Fruit fly (Drosophila melanogaster) whole organism, embryonic: ENCODE measurements around the gene CG14352.
A peak's percentile ranks its signal among the peaks of the same experiment; 100 is the strongest.

Experiments used
- Ada2b ChIP-seq: fragments of 200-800 bp; sonication (Bioruptor generic); IDR thresholded peaks from 2 replicates; pipeline ENCODE4 v1.3.6; 2022; ENCODE audit warnings: missing biosample characterization, missing genetic modification characterization
- B-H2 ChIP-seq: fragments of 200-800 bp; sonication (Bioruptor generic); optimal IDR thresholded peaks from 2 replicates; lab custom pipeline; 2018; ENCODE audit warnings: missing biosample characterization, mild to moderate bottlenecking, missing genetic modification characterization
- CG11093 ChIP-seq: fragments of 200-800 bp; sonication (Bioruptor generic); IDR thresholded peaks from 3 replicates; pipeline ENCODE4 v1.3.6; 2022; ENCODE audit warnings: missing biosample characterization, missing genetic modification characterization
- CG11456 ChIP-seq: fragments of 200-800 bp; sonication (Bioruptor generic); IDR thresholded peaks from 3 replicates; pipeline ENCODE4 v1.3.6; 2022; ENCODE audit warnings: missing biosample characterization, missing genetic modification characterization
- CG11504 ChIP-seq: fragments of 200-800 bp; sonication (Bioruptor generic); optimal IDR thresholded peaks from 3 replicates; lab custom pipeline; 2019; ENCODE audit warnings: missing biosample characterization, mild to moderate bottlenecking, missing genetic modification characterization, moderate library complexity
- CG12071 ChIP-seq: fragments of 200-800 bp; sonication (Bioruptor generic); optimal IDR thresholded peaks from 3 replicates; lab custom pipeline; 2018; ENCODE audit warnings: missing biosample characterization, mild to moderate bottlenecking, missing genetic modification characterization
- CG12769 ChIP-seq: fragments of 200-800 bp; sonication (Bioruptor generic); optimal IDR thresholded peaks from 2 replicates; lab custom pipeline; 2019; ENCODE audit warnings: missing biosample characterization, mild to moderate bottlenecking, missing genetic modification characterization, moderate library complexity
- CG13624 ChIP-seq: fragments of 200-800 bp; sonication (Bioruptor generic); optimal IDR thresholded peaks from 2 replicates; lab custom pipeline; 2016; ENCODE audit warnings: missing biosample characterization, missing genetic modification characterization
- CG14441 ChIP-seq: fragments of 200-800 bp; sonication (Bioruptor generic); IDR thresholded peaks from 2 replicates; pipeline ENCODE4 v1.3.6; 2022; ENCODE audit warnings: missing biosample characterization, missing genetic modification characterization
- CG17359 ChIP-seq: fragments of 200-800 bp; sonication (Bioruptor generic); optimal IDR thresholded peaks from 3 replicates; lab custom pipeline; 2018; ENCODE audit warnings: missing biosample characterization, mild to moderate bottlenecking, missing genetic modification characterization, moderate library complexity
- CG18262 ChIP-seq: fragments of 200-800 bp; optimal IDR thresholded peaks from 3 replicates; lab custom pipeline; 2019; ENCODE audit warnings: missing biosample characterization, mild to moderate bottlenecking, missing genetic modification characterization, moderate library complexity
- CG1832 ChIP-seq: fragments of 200-800 bp; sonication (Bioruptor generic); optimal IDR thresholded peaks from 2 replicates; lab custom pipeline; 2017; ENCODE audit warnings: missing biosample characterization, mild to moderate bottlenecking, missing genetic modification characterization, inconsistent platforms
- CG2889 ChIP-seq: fragments of 200-800 bp; sonication (Bioruptor generic); IDR thresholded peaks from 3 replicates; pipeline ENCODE4 v1.3.6; 2022; ENCODE audit warnings: missing biosample characterization, missing genetic modification characterization
- CG32767 ChIP-seq: fragments of 200-800 bp; sonication (Bioruptor generic); IDR thresholded peaks from 2 replicates; pipeline ENCODE4 v1.3.6; 2022; ENCODE audit warnings: missing biosample characterization, missing genetic modification characterization
- CG33213 ChIP-seq: fragments of 200-800 bp; sonication (Bioruptor generic); optimal IDR thresholded peaks from 3 replicates; lab custom pipeline; 2016; ENCODE audit warnings: missing biosample characterization, missing genetic modification characterization
- CG5953 ChIP-seq: fragments of 200-800 bp; sonication (Bioruptor generic); IDR thresholded peaks from 2 replicates; pipeline ENCODE4 v1.3.6; 2022; ENCODE audit warnings: missing biosample characterization, missing genetic modification characterization
- CkIIα-i1 ChIP-seq: fragments of 200-800 bp; sonication (Bioruptor generic); IDR thresholded peaks from 2 replicates; pipeline ENCODE4 v1.3.6; 2022; ENCODE audit warnings: missing biosample characterization, missing genetic modification characterization
- Deaf1 ChIP-seq: fragments of 200-800 bp; optimal IDR thresholded peaks from 3 replicates; lab custom pipeline; 2019; ENCODE audit warnings: missing biosample characterization, mild to moderate bottlenecking, missing genetic modification characterization, moderate library complexity
- Dek ChIP-seq: fragments of 200-800 bp; sonication (Bioruptor generic); optimal IDR thresholded peaks from 3 replicates; lab custom pipeline; 2019; ENCODE audit warnings: missing biosample characterization, mild to moderate bottlenecking, missing genetic modification characterization, moderate library complexity
- HHEX ChIP-seq: fragments of 200-800 bp; sonication (Bioruptor generic); optimal IDR thresholded peaks from 3 replicates; lab custom pipeline; 2017; ENCODE audit warnings: missing biosample characterization, mild to moderate bottlenecking, missing genetic modification characterization, missing genetic modification reagents
- Hey ChIP-seq: fragments of 200-800 bp; sonication (Bioruptor generic); optimal IDR thresholded peaks from 3 replicates; lab custom pipeline; 2018; ENCODE audit warnings: missing biosample characterization, mild to moderate bottlenecking, missing genetic modification characterization
- Hr51 ChIP-seq, 2 experiments: fragments of 200-800 bp; sonication (Bioruptor generic); optimal IDR thresholded peaks; 2 replicates in 1 of 2; 3 replicates in 1 of 2; lab custom pipeline; 2016 to 2018; ENCODE audit warnings: missing biosample characterization in 2 of 2, missing genetic modification characterization in 2 of 2, mild to moderate bottlenecking in 1 of 2, moderate library complexity in 1 of 2
- Jarid2 ChIP-seq: fragments of 200-800 bp; sonication (Bioruptor generic); optimal IDR thresholded peaks from 3 replicates; lab custom pipeline; 2017; ENCODE audit warnings: mild to moderate bottlenecking, missing biosample characterization, missing genetic modification reagents, missing genetic modification characterization
- MTF-1 ChIP-seq: fragments of 200-800 bp; sonication (Bioruptor generic); optimal IDR thresholded peaks from 2 replicates; lab custom pipeline; 2018; ENCODE audit warnings: missing biosample characterization, mild to moderate bottlenecking, missing genetic modification characterization, borderline replicate concordance
- Med ChIP-seq: fragments of 200-800 bp; sonication (Bioruptor generic); peaks from one replicate; lab custom pipeline; 2016; ENCODE audit warnings: missing biosample characterization, missing genetic modification characterization, mild to moderate bottlenecking, inconsistent platforms, moderate library complexity
- Meics ChIP-seq: fragments of 200-800 bp; sonication (Bioruptor generic); optimal IDR thresholded peaks from 2 replicates; lab custom pipeline; 2017; ENCODE audit warnings: missing biosample characterization, mild to moderate bottlenecking, missing genetic modification characterization
- Myb ChIP-seq: fragments of 200-800 bp; sonication (Bioruptor generic); optimal IDR thresholded peaks from 2 replicates; lab custom pipeline; 2016; ENCODE audit warnings: missing biosample characterization, missing genetic modification characterization
- Nf-YC ChIP-seq: fragments of 200-800 bp; optimal IDR thresholded peaks from 3 replicates; lab custom pipeline; 2019; ENCODE audit warnings: missing biosample characterization, mild to moderate bottlenecking, missing genetic modification characterization, moderate library complexity
- NfI ChIP-seq: fragments of 200-800 bp; sonication (Bioruptor generic); optimal IDR thresholded peaks from 3 replicates; lab custom pipeline; 2018; ENCODE audit warnings: missing biosample characterization, mild to moderate bottlenecking, missing genetic modification characterization, moderate library complexity
- Oaz ChIP-seq: fragments of 200-800 bp; sonication (Bioruptor generic); IDR thresholded peaks from 2 replicates; pipeline ENCODE4 v1.3.6; 2022; ENCODE audit warnings: missing biosample characterization, missing genetic modification characterization
- Stat92E ChIP-seq, 3 experiments: fragments of >200 bp in 2 of 3; fragments of 200-800 bp in 1 of 3; sonication (Bioruptor generic) in 1 of 3; optimal IDR thresholded peaks; 2 replicates each; lab custom pipeline; 2017 to 2019; ENCODE audit warnings: missing biosample characterization in 3 of 3, missing genetic modification characterization in 3 of 3, mild to moderate bottlenecking in 1 of 3, moderate library complexity in 1 of 3
- Trl ChIP-seq, 3 experiments: fragments of >200 bp in 2 of 3; fragments of 200-800 bp in 1 of 3; sonication (Bioruptor generic) in 1 of 3; optimal IDR thresholded peaks; 2 replicates in 1 of 3; 3 replicates in 2 of 3; lab custom pipeline; 2016 to 2017; ENCODE audit warnings: missing biosample characterization in 1 of 3, missing genetic modification characterization in 1 of 3
- ara ChIP-seq: fragments of 200-800 bp; sonication (Bioruptor generic); IDR thresholded peaks from 2 replicates; pipeline ENCODE4 v1.3.6; 2022; ENCODE audit warnings: missing biosample characterization, missing genetic modification characterization
- ash1 ChIP-seq: fragments of 200-800 bp; sonication (Bioruptor generic); optimal IDR thresholded peaks from 2 replicates; lab custom pipeline; 2018; ENCODE audit warnings: missing biosample characterization, mild to moderate bottlenecking, missing genetic modification characterization
- az2 ChIP-seq: fragments of 200-800 bp; sonication (Bioruptor generic); optimal IDR thresholded peaks from 3 replicates; lab custom pipeline; 2016; ENCODE audit warnings: missing biosample characterization, missing genetic modification characterization
- chinmo ChIP-seq: fragments of 200-800 bp; sonication (Bioruptor generic); IDR thresholded peaks from 4 replicates; pipeline ENCODE4 v1.3.6; 2022; ENCODE audit warnings: missing biosample characterization, missing genetic modification characterization; ENCODE audit not compliant: partially characterized antibody
- ci ChIP-seq: fragments of 200-800 bp; sonication (Bioruptor generic); IDR thresholded peaks from 3 replicates; pipeline ENCODE4 v1.3.6; 2022; ENCODE audit warnings: missing biosample characterization, missing genetic modification characterization
- cwo ChIP-seq: fragments of 200-800 bp; sonication (Bioruptor generic); optimal IDR thresholded peaks from 3 replicates; lab custom pipeline; 2017; ENCODE audit warnings: missing biosample characterization, missing genetic modification characterization, mild to moderate bottlenecking, moderate library complexity, missing genetic modification reagents
- esg ChIP-seq: fragments of 200-800 bp; sonication (Bioruptor generic); conservative IDR thresholded peaks from 2 replicates; pipeline ENCODE4 v1.3.6; 2022; ENCODE audit warnings: missing biosample characterization, missing genetic modification characterization
- eve ChIP-seq, 2 experiments: fragments of >200 bp; optimal IDR thresholded peaks; 2 replicates each; lab custom pipeline; 2017; ENCODE audit warnings: missing biosample characterization in 2 of 2, missing genetic modification characterization in 2 of 2
- nmo ChIP-seq: fragments of 200-800 bp; sonication (Bioruptor generic); optimal IDR thresholded peaks from 2 replicates; lab custom pipeline; 2018; ENCODE audit warnings: missing biosample characterization, mild to moderate bottlenecking, missing genetic modification characterization, moderate library complexity
- rib ChIP-seq: fragments of 200-800 bp; sonication (Bioruptor generic); IDR thresholded peaks from 2 replicates; pipeline ENCODE4 v1.3.6; 2022; ENCODE audit warnings: missing biosample characterization, missing genetic modification characterization
- so ChIP-seq: fragments of 200-800 bp; sonication (Bioruptor generic); IDR thresholded peaks from 3 replicates; pipeline ENCODE4 v1.3.6; 2022; ENCODE audit warnings: missing biosample characterization, missing genetic modification characterization
- stc ChIP-seq: fragments of 200-800 bp; sonication (Bioruptor generic); IDR thresholded peaks from 2 replicates; pipeline ENCODE4 v1.3.6; 2022; ENCODE audit warnings: missing biosample characterization, missing genetic modification characterization
- sug ChIP-seq: fragments of 200-800 bp; optimal IDR thresholded peaks from 2 replicates; lab custom pipeline; 2019; ENCODE audit warnings: missing biosample characterization, mild to moderate bottlenecking, missing genetic modification characterization, moderate library complexity
- ttk ChIP-seq: fragments of 200-800 bp; sonication (Bioruptor generic); IDR thresholded peaks from 2 replicates; pipeline ENCODE4 v2.1.2; 2022; ENCODE audit warnings: missing biosample characterization, missing genetic modification characterization
- yki ChIP-seq: fragments of >200 bp; optimal IDR thresholded peaks from 3 replicates; lab custom pipeline; 2018
- zfh1 ChIP-seq: fragments of 200-800 bp; sonication (Bioruptor generic); IDR thresholded peaks from 3 replicates; pipeline ENCODE4 v1.3.6; 2022; ENCODE audit warnings: missing biosample characterization, missing genetic modification characterization

CG14352 gene

DNA sequence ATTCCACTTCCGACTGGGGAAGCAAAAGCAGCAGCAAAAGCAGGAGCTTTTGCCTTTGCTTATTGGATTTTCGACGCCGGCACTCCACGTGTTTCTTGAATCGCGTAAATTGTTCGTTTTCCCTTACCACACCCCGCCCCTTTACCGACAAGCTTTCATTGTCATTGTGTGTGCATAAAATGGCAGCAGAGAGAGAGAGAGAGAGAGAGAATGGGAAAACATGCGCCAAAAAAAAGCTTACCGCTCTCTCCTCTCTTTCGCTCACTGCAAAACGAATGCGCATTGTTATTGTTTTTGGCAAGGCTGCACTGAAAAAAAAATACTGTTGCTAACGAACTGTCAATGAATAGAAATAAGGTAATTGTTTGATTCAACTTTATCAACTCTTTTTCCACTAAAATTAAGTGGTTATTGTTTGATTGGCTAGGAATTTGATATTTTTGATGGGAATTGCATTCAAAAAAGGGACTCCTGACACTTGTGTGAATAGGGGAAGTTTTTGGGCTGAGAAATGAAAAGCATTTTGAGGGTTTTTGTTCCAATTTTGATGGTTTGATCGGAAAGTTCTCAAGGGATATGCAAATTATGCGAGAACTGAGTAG is 38.7 kb downstream of the CG14352 start (continued):
- no peak for TF ChIP-seq az2
- TF ChIP-seq stc (GFP tag; lab: Robert Waterston, UW) = no peak
- TF ChIP-seq CG5953 (GFP tag; lab: Robert Waterston, UW) = no peak
- no peak for TF ChIP-seq CG14441 (GFP tag; lab: Robert Waterston, UW)
- peak; percentile 52; the same call in 1 of the 2 replicates for TF ChIP-seq rib (GFP tag; lab: Robert Waterston, UW)
- no peak for TF ChIP-seq Hey (tag; lab: Kevin White, UChicago)
- no peak for TF ChIP-seq Stat92E (GFP tag; optimal IDR thresholded peaks at IDR 0.05; lab: Kevin White, UChicago)
- no peak for TF ChIP-seq CG11504 (tag; lab: Kevin White, UChicago)
- TF ChIP-seq ttk (GFP tag; lab: Robert Waterston, UW) = no peak
- no peak for TF ChIP-seq CG33213 (GFP tag; lab: Kevin White, UChicago)
- TF ChIP-seq ara (GFP tag; lab: Robert Waterston, UW) = peak; percentile 8; the same call in 1 of the 2 replicates
- TF ChIP-seq HHEX = no peak
- no peak for TF ChIP-seq CG2889 (GFP tag; lab: Robert Waterston, UW)
- TF ChIP-seq CG11456 (GFP tag; lab: Robert Waterston, UW) = no peak
- TF ChIP-seq Ada2b (GFP tag; lab: Robert Waterston, UW) = peak; percentile 33; the same call in 1 of the 2 replicates
- peak; percentile 24 for TF ChIP-seq CG18262 (tag; lab: Kevin White, UChicago)
- 0 out of 2 replicates have a peak, but pooled peaks have one; percentile 27 for TF ChIP-seq Oaz (GFP tag; lab: Robert Waterston, UW)
- TF ChIP-seq Meics (GFP tag; lab: Kevin White, UChicago) = no peak
- TF ChIP-seq esg (GFP tag; lab: Robert Waterston, UW) = no peak

DNA sequence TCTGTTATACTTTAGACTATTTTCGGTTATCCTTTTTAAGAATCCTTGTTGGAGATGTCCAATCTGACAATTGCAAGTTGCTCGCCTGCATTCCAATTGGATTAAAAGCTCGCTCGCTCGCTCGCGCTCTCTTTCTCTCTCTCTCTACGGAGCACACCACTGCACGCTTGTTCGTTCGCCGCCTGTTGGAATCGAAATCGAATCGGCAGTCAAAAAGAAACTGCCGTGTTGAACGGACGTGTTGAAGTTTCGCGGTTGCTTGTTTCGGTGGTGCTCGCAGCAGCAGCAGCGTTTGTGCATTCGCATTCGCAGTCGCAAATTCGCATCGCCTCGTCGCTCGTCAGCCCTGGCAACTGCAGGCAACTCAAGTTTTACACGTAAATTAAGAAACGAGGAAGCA is 39.8 kb downstream of the CG14352 start, which contains the start of gene chinmo:
Gene chinmo, plus strand, starts transcription at position 206 of the 400 bp plus-strand sequence.
- TF ChIP-seq CG17359 (tag; lab: Kevin White, UChicago) (peak; percentile 14), chinmo (peak; percentile 100), CG32767 (GFP tag; lab: Robert Waterston, UW) (peak; percentile 43; the same call in 1 of the 2 replicates), CG12071 (peak; percentile 41), ci (GFP tag; lab: Robert Waterston, UW) (peak; percentile 79), yki (lab: Kevin White, UChicago) (peak; percentile 48), B-H2 (GFP tag; lab: Kevin White, UChicago) (peak; percentile 18), Dek (tag; lab: Kevin White, UChicago) (peak; percentile 36), cwo (peak; percentile 18), CkIIα-i1 (no peak), CG1832 (GFP tag; lab: Kevin White, UChicago) (peak; percentile 2), Med (GFP tag; lab: Kevin White, UChicago) (peak; percentile 90), zfh1 (peak; percentile 6; the same call in 1 of the 3 replicates), Myb (GFP tag; lab: Kevin White, UChicago) (no peak), Jarid2 (peak; percentile 95), so (GFP tag; lab: Robert Waterston, UW) (0 out of 3 replicates have a peak, but pooled peaks have one; percentile 21), CG13624 (GFP tag; lab: Kevin White, UChicago) (peak; percentile 22), NfI (peak; percentile 13), eve (GFP tag; optimal IDR thresholded peaks at IDR 0.05; lab: Kevin White, UChicago) (no peak), CG11093 (0 out of 3 replicates have a peak, but pooled peaks have one; percentile 33), MTF-1 (peak; percentile 15), Deaf1 (peak; percentile 70), Trl (optimal IDR thresholded peaks at IDR 0.05; lab: Kevin White, UChicago) (peak; percentile 82 to 94), Trl (GFP tag; optimal IDR thresholded peaks at IDR 0.05; lab: Kevin White, UChicago) (peak; percentile 16), CG12769 (tag; lab: Kevin White, UChicago) (peak; percentile 33), ash1 (peak; percentile 70), nmo (GFP tag; lab: Kevin White, UChicago) (no peak), Hr51 (GFP tag; optimal IDR thresholded peaks at IDR 0.05; lab: Kevin White, UChicago) (peak in 1 of 2 experiments; percentile 17), sug (tag; lab: Kevin White, UChicago) (peak; percentile 30), Nf-YC (tag; lab: Kevin White, UChicago) (peak; percentile 44)
